Worm (Caenorhabditis elegans): Measurements from ENCODE around the gene T04C12.33.

ce11 chrV:11076028-11076402 is 24.0 kb downstream of the T04C12.33 start:
- TF ChIP-seq F13H6.1 (tag; optimal IDR thresholded peaks at IDR 0.05) (no peak), nhr-237 (tag; optimal IDR thresholded peaks at IDR 0.05) (no peak), unc-62 (GFP tag; optimal IDR thresholded peaks at IDR 0.05) (no peak), lsy-2 (tag; optimal IDR thresholded peaks at IDR 0.05) (no peak), snpc-4 (tag; optimal IDR thresholded peaks at IDR 0.05) (no peak), mab-5 (tag; optimal IDR thresholded peaks at IDR 0.05) (no peak), Y55F3AM.14 (GFP tag; optimal IDR thresholded peaks at IDR 0.05) (no peak)

All from whole organism, L2 larva.